Worm (Caenorhabditis elegans) whole organism, L3 larva: ENCODE results near the gene glr-2.

Source experiments
- R02D3.7 ChIP-seq: fragments of 150-350 bp; optimal IDR thresholded peaks from 2 replicates; lab custom pipeline; 2014; ENCODE audit warnings: missing biosample characterization, missing genetic modification characterization
- ZK546.5 ChIP-seq: sonication (generic microtip); optimal IDR thresholded peaks from 2 replicates; lab custom pipeline; 2017; ENCODE audit warnings: missing biosample characterization, missing genetic modification characterization
- aly-2 ChIP-seq: fragments of 150-350 bp; optimal IDR thresholded peaks from 2 replicates; lab custom pipeline; 2014; ENCODE audit warnings: missing biosample characterization, missing genetic modification characterization
- ama-1 ChIP-seq: fragments of 150-350 bp; optimal IDR thresholded peaks from 2 replicates; lab custom pipeline; 2018
- ceh-16 ChIP-seq: sonication (generic microtip); optimal IDR thresholded peaks from 2 replicates; lab custom pipeline; 2017; ENCODE audit warnings: missing biosample characterization, missing genetic modification characterization
- ceh-28 ChIP-seq: fragments of 150-350 bp; optimal IDR thresholded peaks from 2 replicates; lab custom pipeline; 2014; ENCODE audit warnings: missing biosample characterization, missing genetic modification reagents, missing genetic modification characterization
- ceh-9 ChIP-seq: sonication (generic microtip); optimal IDR thresholded peaks from 2 replicates; lab custom pipeline; 2018; ENCODE audit warnings: missing biosample characterization, missing genetic modification characterization
- daf-12 ChIP-seq: fragments of 150-350 bp; optimal IDR thresholded peaks from 2 replicates; lab custom pipeline; 2014; ENCODE audit warnings: missing biosample characterization, missing genetic modification reagents, missing genetic modification characterization
- egl-5 ChIP-seq: fragments of 150-350 bp; optimal IDR thresholded peaks from 2 replicates; lab custom pipeline; 2017; ENCODE audit warnings: missing biosample characterization, missing genetic modification reagents, missing genetic modification characterization, inconsistent platforms
- elt-1 ChIP-seq: fragments of 150-350 bp; optimal IDR thresholded peaks from 2 replicates; lab custom pipeline; 2014; ENCODE audit warnings: missing biosample characterization, missing genetic modification characterization
- elt-2 ChIP-seq: sonication (generic microtip); optimal IDR thresholded peaks from 2 replicates; lab custom pipeline; 2016; ENCODE audit warnings: missing genetic modification reagents, mild to moderate bottlenecking, missing genetic modification characterization, missing compliant biosample characterization
- eor-1 ChIP-seq, 2 experiments: fragments of 150-350 bp; optimal IDR thresholded peaks; 2 replicates each; lab custom pipeline; 2014 to 2018; ENCODE audit warnings: missing biosample characterization in 2 of 2, missing genetic modification characterization in 2 of 2
- fkh-10 ChIP-seq: sonication (generic microtip); optimal IDR thresholded peaks from 2 replicates; lab custom pipeline; 2017; ENCODE audit warnings: missing biosample characterization, missing genetic modification reagents, missing genetic modification characterization
- fkh-2 ChIP-seq: fragments of 150-350 bp; optimal IDR thresholded peaks from 2 replicates; lab custom pipeline; 2014; ENCODE audit warnings: missing biosample characterization, missing genetic modification reagents, missing genetic modification characterization
- fos-1 ChIP-seq: fragments of 150-350 bp; optimal IDR thresholded peaks from 2 replicates; lab custom pipeline; 2014; ENCODE audit warnings: missing biosample characterization, missing genetic modification characterization
- hmg-11 ChIP-seq: sonication (generic microtip); optimal IDR thresholded peaks from 2 replicates; lab custom pipeline; 2016; ENCODE audit warnings: missing genetic modification characterization, missing compliant biosample characterization
- jun-1 ChIP-seq: fragments of 150-350 bp; optimal IDR thresholded peaks from 2 replicates; lab custom pipeline; 2014; ENCODE audit warnings: missing biosample characterization, missing genetic modification reagents, missing genetic modification characterization
- lin-15B ChIP-seq: fragments of 150-350 bp; optimal IDR thresholded peaks from 2 replicates; lab custom pipeline; 2014; ENCODE audit warnings: missing biosample characterization, missing genetic modification characterization
- lin-39 ChIP-seq: fragments of 150-350 bp; optimal IDR thresholded peaks from 2 replicates; lab custom pipeline; 2018; ENCODE audit warnings: missing biosample characterization, missing genetic modification reagents, missing genetic modification characterization
- lsy-12 ChIP-seq: sonication (generic microtip); optimal IDR thresholded peaks from 2 replicates; lab custom pipeline; 2016; ENCODE audit warnings: mild to moderate bottlenecking, missing genetic modification characterization, missing compliant biosample characterization
- mdl-1 ChIP-seq: fragments of 150-350 bp; optimal IDR thresholded peaks from 2 replicates; lab custom pipeline; 2014; ENCODE audit warnings: missing biosample characterization, missing genetic modification characterization
- nfya-1 ChIP-seq: sonication (generic microtip); optimal IDR thresholded peaks from 2 replicates; lab custom pipeline; 2017; ENCODE audit warnings: missing genetic modification characterization, mild to moderate bottlenecking, missing compliant biosample characterization, antibody characterized with exemption, moderate library complexity; ENCODE audit not compliant: insufficient read depth
- nhr-12 ChIP-seq: fragments of 150-350 bp; optimal IDR thresholded peaks from 2 replicates; lab custom pipeline; 2014; ENCODE audit warnings: missing biosample characterization, missing genetic modification characterization
- nhr-23 ChIP-seq: fragments of 150-350 bp; optimal IDR thresholded peaks from 2 replicates; lab custom pipeline; 2014; ENCODE audit warnings: missing biosample characterization, missing genetic modification reagents, missing genetic modification characterization
- nhr-25 ChIP-seq: sonication (generic microtip); optimal IDR thresholded peaks from 2 replicates; lab custom pipeline; 2017; ENCODE audit warnings: missing biosample characterization, missing genetic modification characterization
- nhr-28 ChIP-seq: fragments of 150-350 bp; optimal IDR thresholded peaks from 2 replicates; lab custom pipeline; 2014; ENCODE audit warnings: missing biosample characterization, missing genetic modification characterization
- nhr-43 ChIP-seq: sonication (generic microtip); optimal IDR thresholded peaks from 2 replicates; lab custom pipeline; 2016; ENCODE audit warnings: mild to moderate bottlenecking, missing genetic modification characterization, missing compliant biosample characterization; ENCODE audit not compliant: poor library complexity, severe bottlenecking
- nhr-76 ChIP-seq: fragments of 150-350 bp; sonication (generic microtip); optimal IDR thresholded peaks from 5 replicates; lab custom pipeline; 2014; ENCODE audit warnings: missing biosample characterization, missing genetic modification characterization
- nhr-77 ChIP-seq: fragments of 150-350 bp; optimal IDR thresholded peaks from 2 replicates; lab custom pipeline; 2014; ENCODE audit warnings: missing biosample characterization, missing genetic modification characterization
- pha-4 ChIP-seq: fragments of 150-350 bp; optimal IDR thresholded peaks from 2 replicates; lab custom pipeline; 2014; ENCODE audit warnings: missing biosample characterization, missing genetic modification reagents, missing genetic modification characterization
- pqm-1 ChIP-seq: fragments of 150-350 bp; optimal IDR thresholded peaks from 2 replicates; lab custom pipeline; 2017; ENCODE audit warnings: missing biosample characterization, missing genetic modification characterization, inconsistent platforms
- skn-1 ChIP-seq: fragments of 150-350 bp; optimal IDR thresholded peaks from 2 replicates; lab custom pipeline; 2014; ENCODE audit warnings: missing biosample characterization, missing genetic modification characterization
- snpc-4 ChIP-seq: fragments of 150-350 bp; optimal IDR thresholded peaks from 2 replicates; lab custom pipeline; 2014; ENCODE audit warnings: missing biosample characterization, missing genetic modification characterization
- tbx-2 ChIP-seq: sonication (generic microtip); optimal IDR thresholded peaks from 2 replicates; lab custom pipeline; 2016; ENCODE audit warnings: mild to moderate bottlenecking, missing genetic modification characterization, missing compliant biosample characterization
- zag-1 ChIP-seq: fragments of 150-350 bp; optimal IDR thresholded peaks from 2 replicates; lab custom pipeline; 2014; ENCODE audit warnings: missing biosample characterization, missing genetic modification characterization
- ztf-11 ChIP-seq: fragments of 150-350 bp; optimal IDR thresholded peaks from 2 replicates; lab custom pipeline; 2014; ENCODE audit warnings: missing biosample characterization, missing genetic modification characterization
- ztf-4 ChIP-seq: fragments of 150-350 bp; optimal IDR thresholded peaks from 2 replicates; lab custom pipeline; 2014; ENCODE audit warnings: missing biosample characterization, missing genetic modification characterization

glr-2 gene

DNA sequence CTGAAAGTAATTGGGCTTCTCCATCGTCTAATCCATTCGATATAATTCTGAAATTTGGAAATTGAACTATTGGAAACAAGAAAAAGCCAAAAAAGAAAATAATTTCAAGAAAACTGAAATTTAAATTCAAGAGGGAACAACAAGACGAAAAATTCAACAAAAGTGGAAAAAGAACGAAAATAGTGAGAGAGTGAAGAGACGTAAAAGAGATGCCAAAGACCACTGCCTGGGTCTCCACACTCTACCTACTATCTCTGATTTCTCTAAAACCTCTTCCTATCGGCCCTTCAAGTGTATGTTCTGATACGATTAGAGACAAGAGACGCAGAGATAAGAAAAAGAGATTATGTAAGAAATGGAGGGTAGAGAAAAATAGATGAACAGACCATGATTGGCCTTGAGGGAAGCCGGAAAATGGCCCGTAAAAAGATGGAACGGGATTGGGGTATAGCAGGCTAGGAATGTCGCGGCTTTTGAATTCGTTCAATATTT is 9.0 kb upstream of the glr-2 start, which contains the start of gene ogt-1 (continued):
- no peak for TF ChIP-seq ZK546.5 (tag; lab: Kevin White, UChicago)
- peak; percentile 96 for TF ChIP-seq nhr-25 (tag; lab: Kevin White, UChicago)

DNA sequence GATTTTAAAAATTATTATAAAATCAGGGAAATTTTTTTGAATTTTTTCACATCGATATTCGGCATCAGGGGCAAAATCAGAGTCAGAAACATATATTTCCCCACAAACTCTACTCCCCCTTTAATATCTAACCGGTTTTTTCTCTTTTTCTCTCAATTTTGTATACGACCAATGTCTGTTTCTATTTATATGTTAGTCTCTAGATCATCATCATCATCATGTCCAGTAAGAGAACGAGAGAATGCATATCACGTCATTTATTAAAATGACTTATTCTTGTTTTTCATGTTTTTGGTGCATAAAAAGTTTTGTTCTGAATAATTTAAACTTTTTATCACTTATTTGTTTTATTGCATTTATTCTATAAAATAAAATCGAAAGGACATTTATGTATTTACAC is 7.8 kb upstream of the glr-2 start:
- peak; percentile 37 for TF ChIP-seq nhr-23 (tag; lab: Kevin White, UChicago)
- no peak for TF ChIP-seq fkh-10 (GFP tag; lab: Kevin White, UChicago)

DNA sequence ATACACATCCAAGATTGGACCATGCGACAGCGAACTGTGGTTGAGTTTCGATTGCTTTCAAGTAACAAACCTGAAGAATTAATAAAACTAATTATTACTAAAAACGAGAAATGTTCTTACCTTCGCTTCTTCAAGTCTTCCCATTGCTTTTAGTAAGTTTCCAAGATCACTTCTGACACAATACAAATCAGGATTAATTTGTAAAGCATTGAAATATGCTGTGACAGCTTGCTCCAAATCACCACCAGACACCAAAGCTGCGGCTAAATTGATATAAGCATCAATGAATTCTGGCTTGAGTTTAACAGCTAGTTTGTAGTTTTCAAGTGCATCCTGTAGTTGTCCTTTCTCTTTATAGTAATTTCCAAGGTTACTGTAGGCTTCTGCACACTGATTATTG is 5.4 kb upstream of the glr-2 start:
- no peak for TF ChIP-seq zag-1 (tag; lab: Kevin White, UChicago)
- no peak for TF ChIP-seq R02D3.7 (tag; lab: Kevin White, UChicago)
- no peak for TF ChIP-seq nhr-77
- TF ChIP-seq eor-1 (tag; optimal IDR thresholded peaks at IDR 0.05; lab: Kevin White, UChicago) = no peak
- no peak for TF ChIP-seq nhr-23 (tag; lab: Kevin White, UChicago)
- no peak for TF ChIP-seq nhr-28 (tag; lab: Kevin White, UChicago)
- no peak for TF ChIP-seq lsy-12 (tag; lab: Kevin White, UChicago)
- TF ChIP-seq nhr-25 (tag; lab: Kevin White, UChicago) = no peak
- TF ChIP-seq fkh-10 (GFP tag; lab: Kevin White, UChicago) = no peak
- TF ChIP-seq nhr-12 (tag; lab: Kevin White, UChicago) = no peak
- no peak for TF ChIP-seq hmg-11 (tag; lab: Kevin White, UChicago)
- no peak for TF ChIP-seq skn-1 (tag; lab: Kevin White, UChicago)

DNA sequence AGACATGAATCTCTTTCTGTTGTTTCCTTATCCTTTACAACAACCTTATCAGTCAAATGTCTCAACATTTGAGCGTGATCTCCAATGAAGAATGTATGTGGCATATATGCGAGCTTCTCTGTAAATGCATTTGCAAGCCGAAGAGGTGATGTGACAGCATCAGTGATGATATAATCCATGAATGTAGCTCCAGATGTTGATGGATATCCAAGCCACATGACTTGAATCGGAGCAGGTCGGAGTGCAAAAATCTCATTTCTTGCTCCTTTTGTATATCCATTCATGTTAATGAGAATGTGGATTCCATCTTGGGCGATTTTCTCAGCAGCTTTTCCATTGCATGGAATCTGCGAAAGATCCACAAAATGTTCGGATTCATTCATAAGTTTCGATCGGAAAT is 3.4 kb upstream of the glr-2 start:
- no peak for TF ChIP-seq ceh-9 (tag; lab: Kevin White, UChicago)
- TF ChIP-seq mdl-1 = no peak
- no peak for TF ChIP-seq elt-2 (tag; lab: Kevin White, UChicago)
- no peak for TF ChIP-seq lin-39 (tag; lab: Kevin White, UChicago)
- no peak for TF ChIP-seq nhr-77
- no peak for TF ChIP-seq fkh-2 (tag; lab: Kevin White, UChicago)
- no peak for TF ChIP-seq ztf-11 (tag; lab: Kevin White, UChicago)
- TF ChIP-seq nfya-1 (tag; lab: Kevin White, UChicago) = no peak
- TF ChIP-seq, all 47 proteins: peak for 0

DNA sequence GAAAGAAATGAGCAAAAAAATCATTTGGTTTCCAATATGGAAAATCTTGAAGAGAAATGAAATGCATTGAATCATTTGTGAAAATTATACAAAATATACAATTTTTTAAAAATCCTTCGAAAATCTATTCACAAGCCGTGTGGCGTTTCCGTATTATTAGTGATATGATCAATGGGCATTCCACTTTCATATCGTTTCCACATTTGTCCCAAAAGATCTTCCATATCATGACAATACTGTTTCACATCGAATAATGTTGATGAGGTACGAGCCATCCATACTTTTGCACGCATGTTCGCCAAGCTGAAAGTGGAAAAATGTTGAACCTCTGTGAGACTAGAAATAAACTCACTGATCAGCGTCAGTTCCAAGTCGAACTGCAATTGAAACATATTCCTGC is 1.6 kb upstream of the glr-2 start:
- no peak for TF ChIP-seq nhr-23 (tag; lab: Kevin White, UChicago)
- TF ChIP-seq tbx-2 = no peak
- TF ChIP-seq egl-5 = no peak
- TF ChIP-seq mdl-1 = no peak
- no peak for TF ChIP-seq nhr-76

DNA sequence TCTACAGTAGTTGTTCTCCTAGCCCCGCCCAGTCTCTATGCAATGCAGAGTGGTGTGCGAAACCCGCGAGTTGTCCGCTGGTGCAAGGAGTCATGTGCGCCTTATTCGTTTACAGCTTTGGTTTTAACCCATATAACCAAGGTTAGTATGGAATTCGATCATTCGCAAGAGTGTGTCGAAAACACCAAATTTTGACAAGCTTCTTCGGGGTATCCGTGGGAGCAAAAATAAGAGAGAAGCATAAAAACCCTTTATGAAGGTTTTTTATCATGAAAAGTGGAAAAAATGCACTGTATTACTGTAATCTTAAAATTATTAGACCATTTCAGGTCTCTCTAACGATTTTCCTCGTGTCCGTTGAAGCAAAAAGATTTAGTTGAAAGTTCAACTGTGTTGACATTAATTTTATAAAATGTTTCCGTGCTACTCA is 2.6 kb downstream of the glr-2 start:
- TF ChIP-seq pha-4 (no peak), pqm-1 (tag; lab: Kevin White, UChicago) (peak; percentile 45), nhr-23 (tag; lab: Kevin White, UChicago) (no peak), aly-2 (tag; lab: Kevin White, UChicago) (no peak), nhr-25 (tag; lab: Kevin White, UChicago) (peak; percentile 11), zag-1 (tag; lab: Kevin White, UChicago) (no peak), ceh-16 (tag; lab: Kevin White, UChicago) (no peak), snpc-4 (peak; percentile 97), elt-2 (tag; lab: Kevin White, UChicago) (peak; percentile 26), nfya-1 (tag; lab: Kevin White, UChicago) (peak; percentile 43), ama-1 (peak; percentile 76), ZK546.5 (tag; lab: Kevin White, UChicago) (no peak), mdl-1 (no peak), lin-15B (tag; lab: Kevin White, UChicago) (no peak)

DNA sequence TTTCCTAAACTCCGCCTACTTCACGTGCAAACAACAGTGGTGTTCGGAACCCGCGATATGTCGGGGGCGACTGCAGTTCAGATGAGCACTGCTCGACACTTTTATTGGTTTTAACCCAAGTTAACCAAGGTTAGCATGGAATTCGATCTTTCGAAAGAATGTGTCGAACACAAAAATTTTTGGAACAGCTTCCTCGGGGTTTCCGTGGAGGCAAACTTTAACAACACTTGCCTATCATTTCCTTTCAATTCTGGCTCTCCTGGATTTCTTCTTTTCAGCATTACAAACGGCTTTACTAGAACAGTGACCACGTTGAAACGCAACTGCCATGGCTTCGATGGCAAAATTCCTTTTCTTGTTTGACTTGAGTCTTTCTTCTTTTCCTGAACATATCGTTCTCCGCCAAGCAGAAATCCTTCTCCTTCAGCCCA is 3.5 kb downstream of the glr-2 start:
- no peak for TF ChIP-seq nhr-43 (tag; lab: Kevin White, UChicago)
- TF ChIP-seq nfya-1 (tag; lab: Kevin White, UChicago) = peak; percentile 61
- TF ChIP-seq jun-1 = no peak
- TF ChIP-seq nhr-23 (tag; lab: Kevin White, UChicago) = no peak
- TF ChIP-seq hmg-11 (tag; lab: Kevin White, UChicago) = no peak
- no peak for TF ChIP-seq ztf-4 (tag; lab: Kevin White, UChicago)
- TF ChIP-seq fkh-10 (GFP tag; lab: Kevin White, UChicago) = no peak
- TF ChIP-seq egl-5 = no peak
- peak; percentile 98 for TF ChIP-seq snpc-4
- TF ChIP-seq zag-1 (tag; lab: Kevin White, UChicago) = no peak
- TF ChIP-seq nhr-28 (tag; lab: Kevin White, UChicago) = no peak
- TF ChIP-seq nhr-77 = peak; percentile 62
- TF ChIP-seq nhr-25 (tag; lab: Kevin White, UChicago) = no peak
- TF ChIP-seq ceh-9 (tag; lab: Kevin White, UChicago) = no peak
- TF ChIP-seq daf-12 (tag; lab: Kevin White, UChicago) = no peak
- TF ChIP-seq R02D3.7 (tag; lab: Kevin White, UChicago) = peak; percentile 31
- peak; percentile 55 for TF ChIP-seq lsy-12 (tag; lab: Kevin White, UChicago)
- TF ChIP-seq elt-1 (tag; lab: Kevin White, UChicago) = no peak
- no peak for TF ChIP-seq ceh-16 (tag; lab: Kevin White, UChicago)
- TF ChIP-seq fkh-2 (tag; lab: Kevin White, UChicago) = no peak
- peak; percentile 36 for TF ChIP-seq skn-1 (tag; lab: Kevin White, UChicago)
- TF ChIP-seq tbx-2 = no peak
- TF ChIP-seq fos-1 (tag; lab: Kevin White, UChicago) = no peak
- peak; percentile 42 for TF ChIP-seq ceh-28 (tag; lab: Kevin White, UChicago)
- peak; percentile 51 for TF ChIP-seq pha-4
- TF ChIP-seq elt-2 (tag; lab: Kevin White, UChicago) = peak; percentile 80
